Fruit fly (Drosophila melanogaster): Measurements from ENCODE around the gene CG5194.

DNA sequence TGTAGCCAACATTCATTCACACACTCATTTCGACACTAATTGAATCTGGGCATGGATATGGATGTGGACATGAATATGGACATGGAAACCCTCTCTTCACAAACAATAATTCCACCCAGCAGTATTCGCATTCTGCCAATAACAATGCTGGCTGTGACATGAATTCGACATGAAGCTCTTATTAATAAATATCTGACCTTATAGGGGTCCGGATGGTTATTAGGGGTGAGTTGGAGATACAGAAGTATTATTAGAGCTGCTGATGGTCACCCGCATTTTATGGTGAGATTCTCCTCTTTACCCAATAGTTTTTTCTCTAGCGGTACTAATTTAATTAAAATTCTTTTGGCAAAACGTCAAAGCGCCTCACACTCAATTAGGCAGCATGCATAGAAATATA is 44.6 kb upstream of the CG5194 start:
- TF ChIP-seq Hr4 (GFP tag; optimal IDR thresholded peaks at IDR 0.05) (no peak), Blimp-1 (GFP tag; optimal IDR thresholded peaks at IDR 0.05) (no peak), Smox (GFP tag; optimal IDR thresholded peaks at IDR 0.05) (no peak), CG11902 (GFP tag; optimal IDR thresholded peaks at IDR 0.05) (no peak), CG10631 (GFP tag; optimal IDR thresholded peaks at IDR 0.05) (no peak), Lpt (GFP tag; optimal IDR thresholded peaks at IDR 0.05) (no peak), CG11294 (GFP tag; IDR thresholded peaks at IDR 0.05) (no peak), CG31627 (GFP tag; optimal IDR thresholded peaks at IDR 0.05) (no peak), esn (GFP tag; optimal IDR thresholded peaks at IDR 0.05) (no peak), lz (GFP tag; optimal IDR thresholded peaks at IDR 0.05) (no peak)

Measured in whole organism, prepupa.